ENCODE assay signal across 3 worm cellular contexts in the genomic region with DNA sequence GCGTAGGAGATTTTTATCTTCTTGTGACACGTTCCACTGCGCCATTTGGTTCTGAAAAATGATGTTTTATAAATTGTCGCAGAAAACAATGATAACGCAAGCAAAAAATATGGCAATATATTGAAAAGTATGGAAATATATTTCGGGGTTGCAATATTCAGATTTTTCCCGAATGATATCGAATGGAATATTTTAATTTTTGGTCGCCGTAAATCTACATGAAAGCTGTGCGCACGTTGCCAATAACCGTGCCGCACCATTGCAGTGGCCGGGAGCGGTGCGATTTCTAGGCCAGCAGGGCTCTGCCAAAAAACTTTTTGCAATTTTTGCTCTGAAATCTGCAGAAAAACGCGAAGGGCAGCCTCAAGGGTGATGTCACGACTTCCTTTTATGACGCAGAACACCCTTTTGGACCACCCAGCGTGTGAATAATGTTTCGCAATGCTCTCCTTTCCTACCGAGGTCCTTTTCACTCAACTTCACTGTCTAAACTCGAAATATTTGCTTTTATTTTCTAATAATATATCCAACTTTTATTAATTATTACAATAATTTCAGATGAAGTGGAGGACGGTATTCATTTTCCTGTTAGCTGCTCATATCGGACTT.
A peak's percentile ranks its signal among the peaks of the same experiment; 100 is the strongest.
TF ChIP-seq lines count a peak whose summit lies in the region.

A gene (minus strand): TSS at position 51 of the 609 bp plus-strand sequence.
A gene (plus strand): TSS at position 559 of the 609 bp plus-strand sequence.

TF ChIP-seq in whole organism, L1 larva, 84 proteins besides CTCF, POLR2A, EP300 and RAD21 (continued from another document and continues in another):
- peak; percentile 91 for TF ChIP-seq lin-14 (GFP tag; optimal IDR thresholded peaks at IDR 0.05; lab: Kevin White, UChicago)
- TF ChIP-seq nhr-28 (tag; optimal IDR thresholded peaks at IDR 0.05; lab: Kevin White, UChicago) = no peak
- TF ChIP-seq elt-2 (tag; optimal IDR thresholded peaks at IDR 0.05; lab: Kevin White, UChicago) = peak; percentile 79
- peak; percentile 84 for TF ChIP-seq pax-3 (tag; optimal IDR thresholded peaks at IDR 0.05; lab: Kevin White, UChicago)
- peak; percentile 45 for TF ChIP-seq fos-1 (tag; optimal IDR thresholded peaks at IDR 0.05; lab: Kevin White, UChicago)
- TF ChIP-seq nhr-76 (tag; optimal IDR thresholded peaks at IDR 0.05; lab: Kevin White, UChicago) = no peak
- no peak for TF ChIP-seq aly-2 (tag; optimal IDR thresholded peaks at IDR 0.05; lab: Kevin White, UChicago)
- TF ChIP-seq nhr-19 (GFP tag; conservative IDR thresholded peaks at IDR 0.05; lab: Robert Waterston, UW) = peak; percentile 85
- peak; percentile 81 to 84 (median 82) for TF ChIP-seq ceh-82 (tag; optimal IDR thresholded peaks at IDR 0.05; lab: Kevin White, UChicago)
- no peak for TF ChIP-seq hpl-2 (GFP tag; optimal IDR thresholded peaks at IDR 0.05; lab: Kevin White, UChicago)
- peak; percentile 63; the same call in 1 of the 2 replicates for TF ChIP-seq ceh-88 (GFP tag; IDR thresholded peaks at IDR 0.05; lab: Robert Waterston, UW)
- TF ChIP-seq swsn-7 (tag; optimal IDR thresholded peaks at IDR 0.05; lab: Kevin White, UChicago) = peak; percentile 86
- peak in 1 of 2 experiments; percentile 92 for TF ChIP-seq ztf-11 (tag; optimal IDR thresholded peaks at IDR 0.05; lab: Kevin White, UChicago)
- TF ChIP-seq efl-3 (GFP tag; optimal IDR thresholded peaks at IDR 0.05; lab: Kevin White, UChicago) = no peak
- no peak for TF ChIP-seq nhr-12 (tag; optimal IDR thresholded peaks at IDR 0.05; lab: Kevin White, UChicago)
- TF ChIP-seq egl-13 (tag; optimal IDR thresholded peaks at IDR 0.05; lab: Kevin White, UChicago) = peak; percentile 87
- TF ChIP-seq snu-23 (GFP tag; optimal IDR thresholded peaks at IDR 0.05; lab: Kevin White, UChicago) = peak; percentile 84
- TF ChIP-seq ama-1 (optimal IDR thresholded peaks at IDR 0.05; lab: Kevin White, UChicago) = no peak
- peak; percentile 71 for TF ChIP-seq mep-1 (tag; optimal IDR thresholded peaks at IDR 0.05; lab: Kevin White, UChicago)
- no peak for TF ChIP-seq pag-3 (tag; optimal IDR thresholded peaks at IDR 0.05; lab: Kevin White, UChicago; ENCODE audit: borderline replicate concordance, insufficient read depth)
- peak; percentile 91 for TF ChIP-seq nhr-85 (tag; lab: Kevin White, UChicago)
- peak; percentile 85 for TF ChIP-seq dsc-1 (tag; optimal IDR thresholded peaks at IDR 0.05; lab: Kevin White, UChicago)
- no peak for TF ChIP-seq alr-1 (tag; optimal IDR thresholded peaks at IDR 0.05; lab: Kevin White, UChicago; ENCODE audit: borderline replicate concordance)
- TF ChIP-seq mab-9 (GFP tag; IDR thresholded peaks at IDR 0.05; lab: Robert Waterston, UW) = peak; percentile 53
- peak; percentile 50 for TF ChIP-seq F16B12.6 (tag; optimal IDR thresholded peaks at IDR 0.05; lab: Kevin White, UChicago)
- TF ChIP-seq nhr-237 (tag; optimal IDR thresholded peaks at IDR 0.05; lab: Kevin White, UChicago) = no peak
- TF ChIP-seq lsy-2 (tag; optimal IDR thresholded peaks at IDR 0.05; lab: Kevin White, UChicago) = peak; percentile 80 to 81
- peak; percentile 66 for TF ChIP-seq sox-4 (tag; optimal IDR thresholded peaks at IDR 0.05; lab: Kevin White, UChicago)
- no peak for TF ChIP-seq nhr-84 (tag; optimal IDR thresholded peaks at IDR 0.05; lab: Kevin White, UChicago)
- no peak for TF ChIP-seq tlp-1 (tag; optimal IDR thresholded peaks at IDR 0.05; lab: Kevin White, UChicago)
- TF ChIP-seq unc-86 (tag; optimal IDR thresholded peaks at IDR 0.05; lab: Kevin White, UChicago) = peak; percentile 85
- TF ChIP-seq zag-1 (tag; optimal IDR thresholded peaks at IDR 0.05; lab: Kevin White, UChicago) = no peak
- TF ChIP-seq mdl-1 (tag; optimal IDR thresholded peaks at IDR 0.05; lab: Kevin White, UChicago) = peak in 1 of 2 experiments; percentile 26
- TF ChIP-seq ets-5 (GFP tag; IDR thresholded peaks at IDR 0.05; lab: Robert Waterston, UW) = no peak
- TF ChIP-seq sptf-1 (tag; optimal IDR thresholded peaks at IDR 0.05; lab: Kevin White, UChicago) = no peak
- TF ChIP-seq pqm-1 (tag; optimal IDR thresholded peaks at IDR 0.05; lab: Kevin White, UChicago) = no peak
- TF ChIP-seq lin-15B (tag; optimal IDR thresholded peaks at IDR 0.05; lab: Kevin White, UChicago) = peak; percentile 88
- TF ChIP-seq nhr-11 (tag; optimal IDR thresholded peaks at IDR 0.05; lab: Kevin White, UChicago) = peak; percentile 16
- peak; percentile 64 for TF ChIP-seq unc-130 (tag; optimal IDR thresholded peaks at IDR 0.05; lab: Kevin White, UChicago)
- peak; percentile 84 for TF ChIP-seq skn-1 (tag; optimal IDR thresholded peaks at IDR 0.05; lab: Kevin White, UChicago)
- peak; percentile 94 for TF ChIP-seq nhr-71 (tag; optimal IDR thresholded peaks at IDR 0.05; lab: Kevin White, UChicago)

TF ChIP-seq in whole organism, L3 larva, 47 proteins besides CTCF, POLR2A, EP300 and RAD21 (continued from another document):
- TF ChIP-seq daf-12 (tag; optimal IDR thresholded peaks at IDR 0.05; lab: Kevin White, UChicago) = no peak
- no peak for TF ChIP-seq nhr-12 (tag; optimal IDR thresholded peaks at IDR 0.05; lab: Kevin White, UChicago)
- TF ChIP-seq lin-15B (tag; optimal IDR thresholded peaks at IDR 0.05; lab: Kevin White, UChicago) = peak; percentile 89
- TF ChIP-seq snpc-4 (tag; optimal IDR thresholded peaks at IDR 0.05; lab: Kevin White, UChicago) = peak; percentile 81
- TF ChIP-seq mdl-1 (tag; optimal IDR thresholded peaks at IDR 0.05; lab: Kevin White, UChicago) = no peak
- TF ChIP-seq fos-1 (tag; optimal IDR thresholded peaks at IDR 0.05; lab: Kevin White, UChicago) = no peak
- TF ChIP-seq aly-2 (tag; optimal IDR thresholded peaks at IDR 0.05; lab: Kevin White, UChicago) = no peak
- no peak for TF ChIP-seq nhr-11 (tag; optimal IDR thresholded peaks at IDR 0.05; lab: Kevin White, UChicago)
- no peak for TF ChIP-seq ceh-16 (tag; optimal IDR thresholded peaks at IDR 0.05; lab: Kevin White, UChicago)
- TF ChIP-seq fkh-10 (GFP tag; optimal IDR thresholded peaks at IDR 0.05; lab: Kevin White, UChicago) = peak; percentile 58
- TF ChIP-seq nhr-67 (tag; optimal IDR thresholded peaks at IDR 0.05; lab: Kevin White, UChicago) = no peak
- TF ChIP-seq nhr-76 (tag; optimal IDR thresholded peaks at IDR 0.05; lab: Kevin White, UChicago) = no peak
- TF ChIP-seq nhr-23 (tag; optimal IDR thresholded peaks at IDR 0.05; lab: Kevin White, UChicago) = peak; percentile 62
- TF ChIP-seq mml-1 (tag; optimal IDR thresholded peaks at IDR 0.05; lab: Kevin White, UChicago) = no peak
- no peak for TF ChIP-seq ama-1 (optimal IDR thresholded peaks at IDR 0.05; lab: Kevin White, UChicago)
- TF ChIP-seq nhr-28 (tag; optimal IDR thresholded peaks at IDR 0.05; lab: Kevin White, UChicago) = no peak
- no peak for TF ChIP-seq sea-2 (GFP tag; optimal IDR thresholded peaks at IDR 0.05; lab: Kevin White, UChicago)
- no peak for TF ChIP-seq nhr-77 (tag; optimal IDR thresholded peaks at IDR 0.05; lab: Kevin White, UChicago)
- no peak for TF ChIP-seq nhr-237 (tag; optimal IDR thresholded peaks at IDR 0.05; lab: Kevin White, UChicago)
- TF ChIP-seq unc-62 (GFP tag; optimal IDR thresholded peaks at IDR 0.05; lab: Kevin White, UChicago) = no peak
- TF ChIP-seq elt-2 (tag; optimal IDR thresholded peaks at IDR 0.05; lab: Kevin White, UChicago) = peak; percentile 85
- TF ChIP-seq ceh-82 (tag; optimal IDR thresholded peaks at IDR 0.05; lab: Kevin White, UChicago) = peak; percentile 78
- no peak for TF ChIP-seq unc-39 (tag; optimal IDR thresholded peaks at IDR 0.05; lab: Kevin White, UChicago)
- TF ChIP-seq zag-1 (tag; optimal IDR thresholded peaks at IDR 0.05; lab: Kevin White, UChicago) = no peak
- TF ChIP-seq elt-3 (tag; optimal IDR thresholded peaks at IDR 0.05; lab: Kevin White, UChicago) = no peak
- TF ChIP-seq ZK546.5 (tag; optimal IDR thresholded peaks at IDR 0.05; lab: Kevin White, UChicago) = no peak
- TF ChIP-seq lsy-12 (tag; optimal IDR thresholded peaks at IDR 0.05; lab: Kevin White, UChicago) = peak; percentile 71
- peak; percentile 70 for TF ChIP-seq hmg-11 (tag; optimal IDR thresholded peaks at IDR 0.05; lab: Kevin White, UChicago)
- TF ChIP-seq skn-1 (tag; optimal IDR thresholded peaks at IDR 0.05; lab: Kevin White, UChicago) = peak; percentile 40
- TF ChIP-seq R02D3.7 (tag; optimal IDR thresholded peaks at IDR 0.05; lab: Kevin White, UChicago) = peak; percentile 98

TF ChIP-seq in whole organism, young adult, 124 proteins besides CTCF, POLR2A, EP300 and RAD21 (continued from another document and continues in another):
- TF ChIP-seq K12H6.12 (tag; optimal IDR thresholded peaks at IDR 0.05; lab: Kevin White, UChicago) (peak; percentile 80), dpl-1 (GFP tag; optimal IDR thresholded peaks at IDR 0.05; lab: Kevin White, UChicago) (no peak), egl-44 (GFP tag; IDR thresholded peaks at IDR 0.05; lab: Robert Waterston, UW) (peak; percentile 72; the same call in 1 of the 2 replicates), ceh-40 (GFP tag; IDR thresholded peaks at IDR 0.05; lab: Robert Waterston, UW) (0 out of 2 replicates have a peak, but pooled peaks have one; percentile 39), C17E4.6 (GFP tag; IDR thresholded peaks at IDR 0.05; lab: Robert Waterston, UW) (0 out of 2 replicates have a peak, but pooled peaks have one; percentile 30), ztf-25 (GFP tag; IDR thresholded peaks at IDR 0.05; lab: Robert Waterston, UW) (peak; percentile 91), K11D2.4 (GFP tag; IDR thresholded peaks at IDR 0.05; lab: Robert Waterston, UW) (peak; percentile 87), ceh-27 (GFP tag; optimal IDR thresholded peaks at IDR 0.05; lab: Kevin White, UChicago) (peak; percentile 91), gei-17 (GFP tag; optimal IDR thresholded peaks at IDR 0.05; lab: Kevin White, UChicago) (no peak), ztf-18 (tag; optimal IDR thresholded peaks at IDR 0.05; lab: Kevin White, UChicago) (peak; percentile 69), xnd-1 (tag; optimal IDR thresholded peaks at IDR 0.05; lab: Kevin White, UChicago) (no peak), Y67H2A.10 (GFP tag; conservative IDR thresholded peaks at IDR 0.05; lab: Robert Waterston, UW) (peak; percentile 86), cebp-1 (GFP tag; IDR thresholded peaks at IDR 0.05; lab: Robert Waterston, UW) (peak; percentile 81), cebp-1 (tag; optimal IDR thresholded peaks at IDR 0.05; lab: Kevin White, UChicago) (peak; percentile 92), pha-4 (tag; optimal IDR thresholded peaks at IDR 0.05; lab: Kevin White, UChicago) (no peak), snpc-1.3 (tag; optimal IDR thresholded peaks at IDR 0.05; lab: Kevin White, UChicago; ENCODE audit: insufficient read depth) (no peak), ztf-3 (GFP tag; optimal IDR thresholded peaks at IDR 0.05; lab: Kevin White, UChicago) (no peak), madf-6 (GFP tag; IDR thresholded peaks at IDR 0.05; lab: Robert Waterston, UW) (peak; percentile 70), nfyb-1 (GFP tag; IDR thresholded peaks at IDR 0.05; lab: Robert Waterston, UW) (peak; percentile 80), F10E7.11 (tag; optimal IDR thresholded peaks at IDR 0.05; lab: Kevin White, UChicago) (no peak), mcd-1 (GFP tag; IDR thresholded peaks at IDR 0.05; lab: Robert Waterston, UW) (peak; percentile 84), F52B5.7 (tag; optimal IDR thresholded peaks at IDR 0.05; lab: Kevin White, UChicago) (peak; percentile 49), egl-18 (GFP tag; IDR thresholded peaks at IDR 0.05; lab: Robert Waterston, UW) (no peak), B0035.1 (tag; optimal IDR thresholded peaks at IDR 0.05; lab: Kevin White, UChicago) (peak; percentile 9), ceh-91 (GFP tag; IDR thresholded peaks at IDR 0.05; lab: Robert Waterston, UW) (peak; percentile 68), rpc-1 (optimal IDR thresholded peaks at IDR 0.05; lab: Kevin White, UChicago) (peak; percentile 28), rpc-1 (tag; optimal IDR thresholded peaks at IDR 0.05; lab: Kevin White, UChicago) (no peak), bed-1 (GFP tag; IDR thresholded peaks at IDR 0.05; lab: Robert Waterston, UW) (0 out of 2 replicates have a peak, but pooled peaks have one; percentile 73), F57A8.1 (GFP tag; optimal IDR thresholded peaks at IDR 0.05; lab: Kevin White, UChicago) (no peak), F57C9.4 (tag; optimal IDR thresholded peaks at IDR 0.05; lab: Kevin White, UChicago) (no peak), egrh-3 (GFP tag; IDR thresholded peaks at IDR 0.05; lab: Robert Waterston, UW) (peak; percentile 72), lir-1 (GFP tag; conservative IDR thresholded peaks at IDR 0.05; lab: Robert Waterston, UW) (peak; percentile 86), lin-54 (GFP tag; optimal IDR thresholded peaks at IDR 0.05; lab: Kevin White, UChicago) (peak; percentile 78), ZK185.1 (tag; optimal IDR thresholded peaks at IDR 0.05; lab: Kevin White, UChicago; ENCODE audit: poor library complexity, severe bottlenecking) (peak; percentile 80), hsf-1 (GFP tag; IDR thresholded peaks at IDR 0.05; lab: Robert Waterston, UW) (peak; percentile 73; the same call in 1 of the 2 replicates), B0261.1 (tag; optimal IDR thresholded peaks at IDR 0.05; lab: Kevin White, UChicago) (peak; percentile 26), rcor-1 (GFP tag; IDR thresholded peaks at IDR 0.05; lab: Robert Waterston, UW) (peak; percentile 67; the same call in 1 of the 2 replicates), madf-3 (GFP tag; IDR thresholded peaks at IDR 0.05; lab: Robert Waterston, UW) (peak; percentile 87; the same call in 1 of the 2 replicates), ceh-100 (GFP tag; IDR thresholded peaks at IDR 0.05; lab: Robert Waterston, UW) (peak; percentile 80), F49E8.2 (tag; optimal IDR thresholded peaks at IDR 0.05; lab: Kevin White, UChicago; ENCODE audit: insufficient read depth) (peak; percentile 16), chd-7 (tag; optimal IDR thresholded peaks at IDR 0.05; lab: Kevin White, UChicago) (peak; percentile 57), let-526 (GFP tag; IDR thresholded peaks at IDR 0.05; lab: Robert Waterston, UW) (peak; percentile 91), dpff-1 (tag; optimal IDR thresholded peaks at IDR 0.05; lab: Kevin White, UChicago) (no peak), tbx-9 (tag; optimal IDR thresholded peaks at IDR 0.05; lab: Kevin White, UChicago; ENCODE audit: borderline replicate concordance) (no peak), dox-1 (GFP tag; IDR thresholded peaks at IDR 0.05; lab: Robert Waterston, UW) (peak; percentile 96), let-607 (tag; optimal IDR thresholded peaks at IDR 0.05; lab: Kevin White, UChicago) (peak in 1 of 2 experiments; percentile 45), tbp1 (GFP tag; optimal IDR thresholded peaks at IDR 0.05; lab: Kevin White, UChicago) (peak; percentile 64), attf-5 (GFP tag; optimal IDR thresholded peaks at IDR 0.05; lab: Kevin White, UChicago) (peak; percentile 97), zfh-2 (GFP tag; conservative IDR thresholded peaks at IDR 0.05; lab: Robert Waterston, UW) (peak; percentile 93), die-1 (tag; optimal IDR thresholded peaks at IDR 0.05; lab: Kevin White, UChicago) (peak; percentile 8), F33H1.4 (GFP tag; IDR thresholded peaks at IDR 0.05; lab: Robert Waterston, UW) (peak; percentile 64), ekl-4 (GFP tag; IDR thresholded peaks at IDR 0.05; lab: Robert Waterston, UW) (peak; percentile 76), nhr-179 (tag; optimal IDR thresholded peaks at IDR 0.05; lab: Kevin White, UChicago) (no peak), bed-2 (GFP tag; IDR thresholded peaks at IDR 0.05; lab: Robert Waterston, UW) (peak; percentile 94), C06A6.2 (GFP tag; conservative IDR thresholded peaks at IDR 0.05; lab: Robert Waterston, UW) (peak; percentile 93), efl-1 (GFP tag; optimal IDR thresholded peaks at IDR 0.05; lab: Kevin White, UChicago) (peak; percentile 17), snpc-1.1 (tag; optimal IDR thresholded peaks at IDR 0.05; lab: Kevin White, UChicago; ENCODE audit: insufficient read depth) (peak; percentile 23), lsl-1 (GFP tag; optimal IDR thresholded peaks at IDR 0.05; lab: Kevin White, UChicago) (peak; percentile 71), Y56A3A.18 (GFP tag; IDR thresholded peaks at IDR 0.05; lab: Robert Waterston, UW) (no peak), madf-8 (GFP tag; conservative IDR thresholded peaks at IDR 0.05; lab: Robert Waterston, UW) (peak; percentile 60), F23B12.7 (tag; optimal IDR thresholded peaks at IDR 0.05; lab: Kevin White, UChicago; ENCODE audit: insufficient read depth) (peak; percentile 29)
